Fruit fly (Drosophila melanogaster) whole organism, adult: ENCODE measurements around the gene CG7565.

Experiments used
- CG11617 ChIP-seq: fragments of 200-800 bp; sonication (Bioruptor generic); optimal IDR thresholded peaks from 2 replicates; lab custom pipeline; 2017; ENCODE audit warnings: mild to moderate bottlenecking, missing biosample characterization, missing genetic modification reagents, missing genetic modification characterization
- CG12768 ChIP-seq: fragments of 200-800 bp; sonication (Bioruptor generic); optimal IDR thresholded peaks from 2 replicates; lab custom pipeline; 2017; ENCODE audit warnings: missing biosample characterization, missing genetic modification characterization, mild to moderate bottlenecking, moderate library complexity, missing genetic modification reagents
- CG14711 ChIP-seq: fragments of 200-800 bp; sonication (Bioruptor generic); optimal IDR thresholded peaks from 2 replicates; lab custom pipeline; 2018; ENCODE audit warnings: missing biosample characterization, mild to moderate bottlenecking, missing genetic modification characterization, moderate library complexity
- CG1620 ChIP-seq: fragments of 200-800 bp; sonication (Bioruptor generic); optimal IDR thresholded peaks from 2 replicates; lab custom pipeline; 2016; ENCODE audit warnings: missing biosample characterization, missing genetic modification characterization
- CG33017 ChIP-seq: fragments of 200-800 bp; sonication (Bioruptor generic); optimal IDR thresholded peaks from 2 replicates; lab custom pipeline; 2018; ENCODE audit warnings: missing biosample characterization, mild to moderate bottlenecking, missing genetic modification characterization, moderate library complexity
- CG5204 ChIP-seq: fragments of 200-800 bp; sonication (Bioruptor generic); optimal IDR thresholded peaks from 2 replicates; lab custom pipeline; 2016; ENCODE audit warnings: missing biosample characterization, missing genetic modification characterization
- CG7045 ChIP-seq: fragments of 200-800 bp; sonication (Bioruptor generic); optimal IDR thresholded peaks from 2 replicates; lab custom pipeline; 2017; ENCODE audit warnings: missing biosample characterization, mild to moderate bottlenecking, missing genetic modification characterization
- CG7101 ChIP-seq: fragments of 200-800 bp; sonication (Bioruptor generic); optimal IDR thresholded peaks from 2 replicates; lab custom pipeline; 2018; ENCODE audit warnings: missing biosample characterization, mild to moderate bottlenecking, missing genetic modification characterization, moderate library complexity
- Clk ChIP-seq: fragments of 200-800 bp; sonication (Bioruptor generic); optimal IDR thresholded peaks from 2 replicates; lab custom pipeline; 2017; ENCODE audit warnings: missing biosample characterization, missing genetic modification characterization
- Crg-1 ChIP-seq: fragments of 200-800 bp; sonication (Bioruptor generic); optimal IDR thresholded peaks from 2 replicates; lab custom pipeline; 2016; ENCODE audit warnings: missing biosample characterization, missing genetic modification characterization
- Hr96 ChIP-seq: fragments of 200-800 bp; sonication (Bioruptor generic); optimal IDR thresholded peaks from 2 replicates; lab custom pipeline; 2016; ENCODE audit warnings: missing biosample characterization, missing genetic modification characterization
- Mnt ChIP-seq: fragments of 200-800 bp; sonication (Bioruptor generic); optimal IDR thresholded peaks from 2 replicates; lab custom pipeline; 2016; ENCODE audit warnings: missing biosample characterization, mild to moderate bottlenecking, missing genetic modification characterization
- bab1 ChIP-seq: fragments of 200-800 bp; sonication (Bioruptor generic); optimal IDR thresholded peaks from 3 replicates; lab custom pipeline; 2019; ENCODE audit warnings: missing biosample characterization, mild to moderate bottlenecking, missing genetic modification characterization, moderate library complexity
- cic ChIP-seq: fragments of 200-800 bp; sonication (Bioruptor generic); optimal IDR thresholded peaks from 2 replicates; lab custom pipeline; 2017; ENCODE audit warnings: missing biosample characterization, mild to moderate bottlenecking, missing genetic modification characterization, moderate library complexity
- cnc ChIP-seq, 2 experiments: fragments of >200 bp; optimal IDR thresholded peaks; 2 replicates each; lab custom pipeline; 2017
- kay ChIP-seq: fragments of 200-800 bp; sonication (Bioruptor generic); peaks from one replicate; lab custom pipeline; 2016; ENCODE audit warnings: missing biosample characterization, missing genetic modification characterization, borderline replicate concordance
- ovo ChIP-seq: fragments of 200-800 bp; sonication (Bioruptor generic); optimal IDR thresholded peaks from 2 replicates; lab custom pipeline; 2016; ENCODE audit warnings: missing biosample characterization, missing genetic modification characterization
- pad ChIP-seq: fragments of 200-800 bp; sonication (Bioruptor generic); optimal IDR thresholded peaks from 3 replicates; lab custom pipeline; 2017; ENCODE audit warnings: missing biosample characterization, missing genetic modification characterization, mild to moderate bottlenecking, moderate library complexity, missing genetic modification reagents
- tj ChIP-seq: fragments of 200-800 bp; sonication (Bioruptor generic); optimal IDR thresholded peaks from 3 replicates; lab custom pipeline; 2017; ENCODE audit warnings: missing biosample characterization, mild to moderate bottlenecking, missing genetic modification characterization, moderate library complexity
- toe ChIP-seq: fragments of 200-800 bp; sonication (Bioruptor generic); optimal IDR thresholded peaks from 2 replicates; lab custom pipeline; 2016; ENCODE audit warnings: missing biosample characterization, missing genetic modification characterization

Gene CG7565

DNA sequence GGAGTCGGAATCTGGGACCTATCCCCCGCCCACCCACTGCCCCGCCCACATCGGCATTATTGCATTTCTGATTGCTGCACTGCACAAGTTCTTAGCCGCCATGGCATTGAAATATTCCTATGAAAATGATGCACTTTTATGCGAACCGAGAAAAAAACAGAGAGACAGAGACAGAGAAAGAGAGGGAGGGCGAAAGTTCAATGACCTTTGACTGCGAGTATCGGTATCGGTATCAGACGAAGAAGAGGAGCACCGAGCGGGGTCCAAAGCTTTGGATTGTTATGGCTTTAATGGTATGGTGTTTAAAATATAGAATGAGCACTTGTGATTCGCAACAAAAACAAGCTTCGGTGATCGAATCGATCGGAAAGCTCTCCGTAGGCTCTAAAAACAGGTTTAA is 34.2 kb downstream of the CG7565 start:
- TF ChIP-seq tj (GFP tag; lab: Kevin White, UChicago), result no peak
- no peak for TF ChIP-seq CG14711 (tag; lab: Kevin White, UChicago)
- TF ChIP-seq cic (GFP tag; lab: Kevin White, UChicago), result no peak

dm6 chr3L:8056740-8057253 is 34.8 kb downstream of the CG7565 start:
- TF ChIP-seq bab1 (GFP tag; lab: Kevin White, UChicago), result peak; percentile 49
- no peak for TF ChIP-seq CG12768
- no peak for TF ChIP-seq kay (GFP tag; lab: Kevin White, UChicago)
- peak; percentile 24 for TF ChIP-seq CG7045
- peak; percentile 8 for TF ChIP-seq tj (GFP tag; lab: Kevin White, UChicago)
- no peak for TF ChIP-seq cnc (optimal IDR thresholded peaks at IDR 0.05; lab: Kevin White, UChicago)
- TF ChIP-seq ovo (GFP tag; lab: Kevin White, UChicago), result no peak
- peak; percentile 60 for TF ChIP-seq CG7101 (tag; lab: Kevin White, UChicago)
- TF ChIP-seq pad (GFP tag; lab: Kevin White, UChicago), result peak; percentile 19
- TF ChIP-seq cic (GFP tag; lab: Kevin White, UChicago), result no peak
- TF ChIP-seq CG14711 (tag; lab: Kevin White, UChicago), result peak; percentile 43
- no peak for TF ChIP-seq CG1620 (GFP tag; lab: Kevin White, UChicago)
- TF ChIP-seq Clk (GFP tag; lab: Kevin White, UChicago), result no peak
- peak; percentile 47 for TF ChIP-seq CG11617 (GFP tag; lab: Kevin White, UChicago)

DNA sequence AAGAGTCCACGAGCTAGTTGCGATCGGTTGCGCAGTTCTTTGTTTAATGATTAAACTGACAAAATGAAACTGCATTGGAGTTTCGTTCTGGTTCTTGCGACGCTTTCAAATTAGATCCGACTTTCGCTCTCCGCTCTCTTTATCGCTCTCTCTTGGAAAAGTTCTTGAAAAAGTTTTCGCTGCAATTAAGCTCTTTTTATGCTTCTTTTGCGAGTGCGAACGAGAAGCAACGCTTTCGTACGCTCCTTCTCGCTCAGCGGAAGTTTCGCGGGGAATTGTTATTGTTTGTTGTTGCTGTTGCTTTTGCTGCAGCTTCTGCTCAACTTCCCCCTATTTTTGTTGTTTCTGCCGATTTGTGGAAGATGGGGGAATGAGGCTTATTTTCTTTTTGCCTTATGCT is 35.3 kb downstream of the CG7565 start:
- TF ChIP-seq pad (GFP tag; lab: Kevin White, UChicago) (peak; percentile 85), CG5204 (no peak), ovo (GFP tag; lab: Kevin White, UChicago) (no peak), tj (GFP tag; lab: Kevin White, UChicago) (no peak), cic (GFP tag; lab: Kevin White, UChicago) (peak; percentile 16), CG11617 (GFP tag; lab: Kevin White, UChicago) (no peak)

DNA sequence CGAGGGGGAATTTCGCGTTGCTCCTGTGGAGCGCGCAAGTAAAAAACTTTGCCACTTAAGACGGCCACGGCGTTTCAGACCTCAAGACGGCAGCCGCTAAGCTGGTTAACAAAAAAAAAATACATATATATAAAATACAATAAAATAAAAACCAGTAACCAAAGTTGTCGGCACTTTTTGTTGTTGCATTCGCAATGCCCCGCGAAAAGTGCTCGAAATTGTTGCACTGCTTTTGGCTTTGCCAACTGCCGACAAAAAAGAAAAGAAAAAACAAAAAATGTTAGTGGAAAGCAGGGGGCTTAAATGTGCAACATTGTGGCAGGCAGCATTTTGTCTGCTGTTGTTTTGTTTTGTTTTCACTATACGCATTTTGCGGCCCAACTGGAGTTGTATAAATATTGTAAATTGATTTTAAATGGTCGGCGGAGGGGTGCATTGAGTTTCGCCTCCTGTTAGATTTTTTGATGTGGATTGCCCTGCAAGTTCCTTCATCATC is 46.7 kb downstream of the CG7565 start:
- TF ChIP-seq CG33017 (tag; lab: Kevin White, UChicago) (no peak), cic (GFP tag; lab: Kevin White, UChicago) (no peak), kay (GFP tag; lab: Kevin White, UChicago) (no peak), toe (GFP tag; lab: Kevin White, UChicago) (no peak), Clk (GFP tag; lab: Kevin White, UChicago) (no peak), cnc (optimal IDR thresholded peaks at IDR 0.05; lab: Kevin White, UChicago) (no peak), CG1620 (GFP tag; lab: Kevin White, UChicago) (no peak), CG11617 (GFP tag; lab: Kevin White, UChicago) (no peak), bab1 (GFP tag; lab: Kevin White, UChicago) (no peak), CG7045 (no peak), Mnt (GFP tag; lab: Kevin White, UChicago) (no peak), CG14711 (tag; lab: Kevin White, UChicago) (no peak), Crg-1 (no peak), ovo (GFP tag; lab: Kevin White, UChicago) (no peak), pad (GFP tag; lab: Kevin White, UChicago) (no peak), CG5204 (no peak), CG12768 (no peak), Hr96 (no peak), tj (GFP tag; lab: Kevin White, UChicago) (no peak), CG7101 (tag; lab: Kevin White, UChicago) (no peak)

DNA sequence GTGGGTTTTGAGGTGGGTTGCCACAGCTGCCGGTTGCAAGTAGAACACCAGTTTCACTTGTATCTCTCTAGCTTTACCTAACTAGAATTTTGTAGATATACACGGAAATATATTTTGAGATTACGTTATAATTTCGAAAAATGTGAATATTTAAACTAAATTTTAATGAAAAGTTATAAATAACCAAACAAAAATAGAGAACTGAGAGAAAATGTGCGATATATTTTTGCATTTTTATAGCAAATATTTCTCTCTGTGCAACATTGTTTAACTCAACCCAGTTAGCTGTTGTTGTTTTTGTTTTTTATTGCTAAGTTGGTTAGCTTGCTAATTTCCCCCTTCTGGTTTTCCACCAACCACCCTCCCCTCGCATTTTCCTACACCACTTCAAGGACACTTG is 48.0 kb downstream of the CG7565 start:
- TF ChIP-seq cic (GFP tag; lab: Kevin White, UChicago) (no peak), CG14711 (tag; lab: Kevin White, UChicago) (no peak), bab1 (GFP tag; lab: Kevin White, UChicago) (no peak), CG33017 (tag; lab: Kevin White, UChicago) (no peak), CG11617 (GFP tag; lab: Kevin White, UChicago) (no peak), Mnt (GFP tag; lab: Kevin White, UChicago) (no peak), toe (GFP tag; lab: Kevin White, UChicago) (no peak), kay (GFP tag; lab: Kevin White, UChicago) (no peak), Hr96 (no peak), cnc (optimal IDR thresholded peaks at IDR 0.05; lab: Kevin White, UChicago) (no peak), tj (GFP tag; lab: Kevin White, UChicago) (no peak), Crg-1 (no peak), pad (GFP tag; lab: Kevin White, UChicago) (no peak), CG12768 (no peak), CG1620 (GFP tag; lab: Kevin White, UChicago) (no peak), ovo (GFP tag; lab: Kevin White, UChicago) (no peak)

dm6 chr3L:8041461-8042110 is 50.0 kb downstream of the CG7565 start:
- TF ChIP-seq Clk (GFP tag; lab: Kevin White, UChicago), result no peak
- TF ChIP-seq pad (GFP tag; lab: Kevin White, UChicago), result no peak
- no peak for TF ChIP-seq tj (GFP tag; lab: Kevin White, UChicago)
